Worm (Caenorhabditis elegans) whole organism, young adult: Measurements from ENCODE around the gene ZC196.2.
"Not testable (repeated sequence)": the region's sequence is repeated elsewhere in the genome, so short reads cannot be mapped to it uniquely, and the experiment has no call there.

Experiments
- C06A6.2 ChIP-seq: fragments of 200-800 bp; sonication (Bioruptor generic); conservative IDR thresholded peaks from 2 replicates; pipeline ENCODE4 v1.3.6; 2022; ENCODE audit warnings: missing genetic modification characterization, missing compliant biosample characterization
- C17E4.6 ChIP-seq: fragments of 200-800 bp; sonication (Bioruptor generic); IDR thresholded peaks from 2 replicates; pipeline ENCODE4 v1.3.6; 2022; ENCODE audit warnings: missing genetic modification reagents, missing genetic modification characterization, missing compliant biosample characterization
- F10E7.11 ChIP-seq: sonication (generic microtip); optimal IDR thresholded peaks from 2 replicates; lab custom pipeline; 2017; ENCODE audit warnings: mild to moderate bottlenecking, missing genetic modification characterization, moderate library complexity, missing compliant biosample characterization
- F22D6.2 ChIP-seq: sonication (generic microtip); optimal IDR thresholded peaks from 2 replicates; lab custom pipeline; 2016; ENCODE audit warnings: mild to moderate bottlenecking, missing genetic modification characterization, missing compliant biosample characterization
- F39B2.1 ChIP-seq: fragments of 200-800 bp; sonication (Bioruptor generic); IDR thresholded peaks from 2 replicates; pipeline ENCODE4 v1.3.6; 2022; ENCODE audit warnings: missing genetic modification reagents, missing genetic modification characterization, missing compliant biosample characterization
- F52B5.7 ChIP-seq: sonication (generic microtip); optimal IDR thresholded peaks from 2 replicates; lab custom pipeline; 2016; ENCODE audit warnings: mild to moderate bottlenecking, missing genetic modification characterization, missing compliant biosample characterization
- K12H6.12 ChIP-seq: fragments of 200-800 bp; sonication (Bioruptor generic); optimal IDR thresholded peaks from 2 replicates; lab custom pipeline; 2018; ENCODE audit warnings: mild to moderate bottlenecking, missing genetic modification characterization, missing compliant biosample characterization
- Y56A3A.18 ChIP-seq: fragments of 200-800 bp; sonication (Bioruptor generic); IDR thresholded peaks from 2 replicates; pipeline ENCODE4 v1.3.6; 2022; ENCODE audit warnings: missing genetic modification reagents, missing genetic modification characterization, missing compliant biosample characterization
- ama-1 ChIP-seq, 3 experiments: fragments of 150-350 bp in 1 of 3; sonication (generic microtip) in 2 of 3; optimal IDR thresholded peaks; 2 replicates each; lab custom pipeline; 2014 to 2018; ENCODE audit warnings: missing biosample characterization in 2 of 3, missing genetic modification characterization in 2 of 3, missing genetic modification reagents in 2 of 3
- aptf-2 ChIP-seq: fragments of 200-800 bp; sonication (Bioruptor generic); conservative IDR thresholded peaks from 2 replicates; pipeline ENCODE4 v1.3.6; 2022; ENCODE audit warnings: missing genetic modification reagents, missing genetic modification characterization, missing compliant biosample characterization
- aptf-3 ChIP-seq: fragments of 200-800 bp; sonication (Bioruptor generic); IDR thresholded peaks from 2 replicates; pipeline ENCODE4 v1.3.6; 2022; ENCODE audit warnings: missing genetic modification characterization, missing compliant biosample characterization
- atf-7 ChIP-seq: sonication (generic microtip); optimal IDR thresholded peaks from 2 replicates; lab custom pipeline; 2017; ENCODE audit warnings: mild to moderate bottlenecking, missing genetic modification characterization, missing compliant biosample characterization
- athp-1 ChIP-seq: sonication (generic microtip); optimal IDR thresholded peaks from 2 replicates; lab custom pipeline; 2017; ENCODE audit warnings: mild to moderate bottlenecking, missing genetic modification characterization, missing compliant biosample characterization
- attf-3 ChIP-seq: fragments of 200-800 bp; sonication (Bioruptor generic); conservative IDR thresholded peaks from 2 replicates; pipeline ENCODE4 v1.3.6; 2022; ENCODE audit warnings: missing genetic modification reagents, missing genetic modification characterization, missing compliant biosample characterization
- attf-6 ChIP-seq: fragments of 200-800 bp; sonication (Bioruptor generic); IDR thresholded peaks from 2 replicates; pipeline ENCODE4 v1.3.6; 2022; ENCODE audit warnings: missing genetic modification reagents, missing genetic modification characterization, missing compliant biosample characterization
- bed-1 ChIP-seq: fragments of 200-800 bp; sonication (Bioruptor generic); IDR thresholded peaks from 2 replicates; pipeline ENCODE4 v1.3.6; 2022; ENCODE audit warnings: missing genetic modification reagents, missing genetic modification characterization, missing compliant biosample characterization
- ceh-40 ChIP-seq: fragments of 200-800 bp; sonication (Bioruptor generic); IDR thresholded peaks from 2 replicates; pipeline ENCODE4 v1.3.6; 2022; ENCODE audit warnings: missing genetic modification characterization, missing compliant biosample characterization
- ceh-58 ChIP-seq: fragments of 200-800 bp; sonication (Bioruptor generic); IDR thresholded peaks from 2 replicates; pipeline ENCODE4 v1.3.6; 2022; ENCODE audit warnings: missing genetic modification characterization, missing compliant biosample characterization
- chd-7 ChIP-seq: sonication (generic microtip); optimal IDR thresholded peaks from 2 replicates; lab custom pipeline; 2016; ENCODE audit warnings: mild to moderate bottlenecking, missing genetic modification characterization, moderate library complexity, missing compliant biosample characterization
- die-1 ChIP-seq: sonication (generic microtip); optimal IDR thresholded peaks from 2 replicates; lab custom pipeline; 2016; ENCODE audit warnings: missing genotype, mild to moderate bottlenecking, missing genetic modification characterization, missing compliant biosample characterization
- efl-1 ChIP-seq: fragments of 150-350 bp; optimal IDR thresholded peaks from 2 replicates; lab custom pipeline; 2014; ENCODE audit warnings: missing biosample characterization, missing genetic modification reagents, missing genetic modification characterization
- hsf-1 ChIP-seq: fragments of 200-800 bp; sonication (Bioruptor generic); IDR thresholded peaks from 2 replicates; pipeline ENCODE4 v1.3.6; 2022; ENCODE audit warnings: missing genetic modification reagents, missing genetic modification characterization, missing compliant biosample characterization
- lag-1 ChIP-seq: fragments of 200-800 bp; sonication (Bioruptor generic); IDR thresholded peaks from 2 replicates; pipeline ENCODE4 v1.3.6; 2022; ENCODE audit warnings: missing genetic modification reagents, missing genetic modification characterization, missing compliant biosample characterization
- lin-40 ChIP-seq: sonication (generic microtip); optimal IDR thresholded peaks from 2 replicates; lab custom pipeline; 2016; ENCODE audit warnings: missing genetic modification characterization, mild to moderate bottlenecking, missing compliant biosample characterization, missing genotype, missing genetic modification reagents
- madf-6 ChIP-seq: fragments of 200-800 bp; sonication (Bioruptor generic); IDR thresholded peaks from 2 replicates; pipeline ENCODE4 v1.3.6; 2022; ENCODE audit warnings: missing genetic modification reagents, missing genetic modification characterization, missing compliant biosample characterization
- nfya-1 ChIP-seq: sonication (generic microtip); optimal IDR thresholded peaks from 2 replicates; lab custom pipeline; 2017; ENCODE audit warnings: antibody characterized with exemption, missing compliant biosample characterization, missing genetic modification characterization, borderline replicate concordance; ENCODE audit not compliant: insufficient read depth
- nhr-120 ChIP-seq: fragments of 200-800 bp; sonication (Bioruptor generic); IDR thresholded peaks from 2 replicates; pipeline ENCODE4 v1.3.6; 2022; ENCODE audit warnings: missing genetic modification characterization, missing compliant biosample characterization
- nhr-90 ChIP-seq: sonication (generic microtip); optimal IDR thresholded peaks from 2 replicates; lab custom pipeline; 2016; ENCODE audit warnings: missing genotype, mild to moderate bottlenecking, missing genetic modification characterization, missing compliant biosample characterization
- rcor-1 ChIP-seq: fragments of 200-800 bp; sonication (Bioruptor generic); IDR thresholded peaks from 2 replicates; pipeline ENCODE4 v1.3.6; 2022; ENCODE audit warnings: missing genetic modification reagents, missing genetic modification characterization, missing compliant biosample characterization
- snpc-1.1 ChIP-seq: sonication (generic microtip); optimal IDR thresholded peaks from 2 replicates; lab custom pipeline; 2017; ENCODE audit warnings: missing genetic modification characterization, mild to moderate bottlenecking, missing compliant biosample characterization, antibody characterized with exemption, moderate library complexity, missing genotype, missing genetic modification reagents; ENCODE audit not compliant: insufficient read depth
- tbx-9 ChIP-seq: sonication (generic microtip); optimal IDR thresholded peaks from 2 replicates; lab custom pipeline; 2016; ENCODE audit warnings: borderline replicate concordance, missing genetic modification characterization, inconsistent platforms, missing compliant biosample characterization
- ztf-26 ChIP-seq: sonication (generic microtip); optimal IDR thresholded peaks from 2 replicates; lab custom pipeline; 2017; ENCODE audit warnings: missing genetic modification characterization, missing compliant biosample characterization
- ztf-3 ChIP-seq: fragments of 200-800 bp; sonication (Bioruptor generic); optimal IDR thresholded peaks from 2 replicates; lab custom pipeline; 2018; ENCODE audit warnings: mild to moderate bottlenecking, missing genetic modification characterization, missing compliant biosample characterization

Gene ZC196.2

ce11 chrV:8739136-8739535 lies at the start of gene ZC196.2:
TSS of gene ZC196.2 (plus strand) at chrV:8739436.
- TF ChIP-seq lag-1 (no peak), die-1 (no peak), F22D6.2 (tag; lab: Kevin White, UChicago) (no peak), K12H6.12 (tag; lab: Kevin White, UChicago) (no peak), atf-7 (tag; lab: Kevin White, UChicago) (no peak), aptf-2 (GFP tag; lab: Robert Waterston, UW) (no peak), ceh-40 (GFP tag; lab: Robert Waterston, UW) (no peak), hsf-1 (GFP tag; lab: Robert Waterston, UW) (no peak), attf-3 (no peak), ztf-26 (tag; lab: Kevin White, UChicago) (no peak), athp-1 (tag; lab: Kevin White, UChicago) (no peak), C17E4.6 (GFP tag; lab: Robert Waterston, UW) (no peak), nhr-90 (tag; lab: Kevin White, UChicago) (no peak), madf-6 (GFP tag; lab: Robert Waterston, UW) (no peak)

ce11 chrV:8696218-8696617 lies 43.0 kb upstream of the ZC196.2 start, which contains the start of gene ZC190.10:
TSS of gene ZC190.10 (minus strand) at chrV:8696318.
- TF ChIP-seq nhr-120 (GFP tag; lab: Robert Waterston, UW); rcor-1 (GFP tag; lab: Robert Waterston, UW); ama-1 (optimal IDR thresholded peaks at IDR 0.05; lab: Kevin White, UChicago); ama-1 (GFP tag; optimal IDR thresholded peaks at IDR 0.05; lab: Kevin White, UChicago): not testable (repeated sequence)

ce11 chrV:8711910-8712309 lies 27.3 kb upstream of the ZC196.2 start, which contains the start of gene ZC178.2:
TSS of gene ZC178.2 (minus strand) at chrV:8712010.
- TF ChIP-seq lin-40 (tag; lab: Kevin White, UChicago) (no peak), attf-6 (GFP tag; lab: Robert Waterston, UW) (no peak), aptf-2 (GFP tag; lab: Robert Waterston, UW) (no peak), snpc-1.1 (tag; lab: Kevin White, UChicago) (no peak), chd-7 (no peak), ztf-26 (tag; lab: Kevin White, UChicago) (no peak), F52B5.7 (tag; lab: Kevin White, UChicago) (no peak), ztf-3 (GFP tag; lab: Kevin White, UChicago) (no peak), nfya-1 (tag; lab: Kevin White, UChicago) (no peak)

- TF ChIP-seq bed-1 (GFP tag; lab: Robert Waterston, UW) (no peak), nhr-90 (tag; lab: Kevin White, UChicago) (no peak), F39B2.1 (GFP tag; lab: Robert Waterston, UW) (no peak), efl-1 (GFP tag; lab: Kevin White, UChicago) (no peak), tbx-9 (tag; lab: Kevin White, UChicago) (no peak), ceh-58 (no peak), F10E7.11 (tag; lab: Kevin White, UChicago) (no peak), aptf-3 (no peak), C06A6.2 (GFP tag; lab: Robert Waterston, UW) (no peak), Y56A3A.18 (GFP tag; lab: Robert Waterston, UW) (no peak), aptf-2 (GFP tag; lab: Robert Waterston, UW) (no peak)
- TF ChIP-seq, all 124 proteins: peak for 0
These were observed 23.1 kb upstream of the ZC196.2 start, which contains the start of gene glr-5 for ce11 chrV:8716175-8716574. TSS of gene glr-5 (plus strand) at chrV:8716495.
